Fruit fly (Drosophila melanogaster) whole organism, embryonic: ENCODE results near the gene CG14715.
A peak's percentile ranks its signal among the peaks of the same experiment; 100 is the strongest.

Experiments
- Atf6 ChIP-seq: fragments of 200-800 bp; sonication (Bioruptor generic); IDR thresholded peaks from 2 replicates; pipeline ENCODE4 v1.3.6; 2022; ENCODE audit warnings: missing biosample characterization, missing genetic modification characterization
- B-H2 ChIP-seq: fragments of 200-800 bp; sonication (Bioruptor generic); optimal IDR thresholded peaks from 2 replicates; lab custom pipeline; 2018; ENCODE audit warnings: missing biosample characterization, mild to moderate bottlenecking, missing genetic modification characterization
- C15 ChIP-seq: fragments of 200-800 bp; sonication (Bioruptor generic); IDR thresholded peaks from 3 replicates; pipeline ENCODE4 v1.3.6; 2022; ENCODE audit warnings: missing biosample characterization, missing genetic modification characterization
- CG10267 ChIP-seq: fragments of 200-800 bp; sonication (Bioruptor generic); optimal IDR thresholded peaks from 2 replicates; lab custom pipeline; 2018; ENCODE audit warnings: missing biosample characterization, mild to moderate bottlenecking, missing genetic modification characterization, moderate library complexity
- CG11723 ChIP-seq: fragments of 200-800 bp; sonication (Bioruptor generic); optimal IDR thresholded peaks from 2 replicates; lab custom pipeline; 2017; ENCODE audit warnings: missing biosample characterization, mild to moderate bottlenecking, missing genetic modification characterization
- CG12942 ChIP-seq: fragments of 200-800 bp; sonication (Bioruptor generic); optimal IDR thresholded peaks from 3 replicates; lab custom pipeline; 2016; ENCODE audit warnings: missing biosample characterization, missing genetic modification characterization
- CG1602 ChIP-seq: fragments of 200-800 bp; sonication (Bioruptor generic); optimal IDR thresholded peaks from 3 replicates; lab custom pipeline; 2016; ENCODE audit warnings: missing biosample characterization, missing genetic modification characterization
- CG16813 ChIP-seq: fragments of 200-800 bp; sonication (Bioruptor generic); IDR thresholded peaks from 3 replicates; pipeline ENCODE4 v1.3.6; 2022; ENCODE audit warnings: missing biosample characterization, missing genetic modification characterization; ENCODE audit not compliant: partially characterized antibody
- CG2202 ChIP-seq: fragments of 200-800 bp; sonication (Bioruptor generic); optimal IDR thresholded peaks from 2 replicates; lab custom pipeline; 2018; ENCODE audit warnings: missing biosample characterization, mild to moderate bottlenecking, missing genetic modification characterization
- CG2712 ChIP-seq: fragments of 200-800 bp; optimal IDR thresholded peaks from 3 replicates; lab custom pipeline; 2019; ENCODE audit warnings: missing biosample characterization, mild to moderate bottlenecking, missing genetic modification characterization, moderate library complexity
- CG30403 ChIP-seq: fragments of 200-800 bp; sonication (Bioruptor generic); optimal IDR thresholded peaks from 3 replicates; lab custom pipeline; 2016; ENCODE audit warnings: missing biosample characterization, missing genetic modification characterization
- CG3163 ChIP-seq: fragments of 200-800 bp; sonication (Bioruptor generic); optimal IDR thresholded peaks from 3 replicates; lab custom pipeline; 2016; ENCODE audit warnings: missing biosample characterization, missing genetic modification characterization
- CG33557 ChIP-seq: fragments of 200-800 bp; sonication (Bioruptor generic); optimal IDR thresholded peaks from 2 replicates; lab custom pipeline; 2019; ENCODE audit warnings: missing biosample characterization, mild to moderate bottlenecking, missing genetic modification characterization, moderate library complexity
- CG3995 ChIP-seq: fragments of 200-800 bp; sonication (Bioruptor generic); optimal IDR thresholded peaks from 3 replicates; lab custom pipeline; 2016; ENCODE audit warnings: missing biosample characterization, missing genetic modification characterization
- CG4707 ChIP-seq: fragments of 200-800 bp; sonication (Bioruptor generic); optimal IDR thresholded peaks from 2 replicates; lab custom pipeline; 2018; ENCODE audit warnings: missing biosample characterization, mild to moderate bottlenecking, missing genetic modification characterization, moderate library complexity
- CG7839 ChIP-seq: fragments of 200-800 bp; sonication (Bioruptor generic); optimal IDR thresholded peaks from 3 replicates; lab custom pipeline; 2018; ENCODE audit warnings: missing biosample characterization, mild to moderate bottlenecking, missing genetic modification characterization, moderate library complexity
- Doc2 ChIP-seq: fragments of 200-800 bp; sonication (Bioruptor generic); IDR thresholded peaks from 2 replicates; pipeline ENCODE4 v1.3.6; 2022; ENCODE audit warnings: missing biosample characterization, missing genetic modification characterization
- Elba2 ChIP-seq: fragments of 200-800 bp; sonication (Bioruptor generic); optimal IDR thresholded peaks from 3 replicates; lab custom pipeline; 2016; ENCODE audit warnings: missing biosample characterization, missing genetic modification characterization
- Ets65A ChIP-seq: fragments of 200-800 bp; sonication (Bioruptor generic); peaks from one replicate; lab custom pipeline; 2016; ENCODE audit warnings: missing biosample characterization, missing genetic modification characterization
- Jarid2 ChIP-seq: fragments of 200-800 bp; sonication (Bioruptor generic); optimal IDR thresholded peaks from 3 replicates; lab custom pipeline; 2017; ENCODE audit warnings: mild to moderate bottlenecking, missing biosample characterization, missing genetic modification reagents, missing genetic modification characterization
- Kr ChIP-seq: fragments of 200-800 bp; sonication (Bioruptor generic); optimal IDR thresholded peaks from 2 replicates; lab custom pipeline; 2017; ENCODE audit warnings: missing biosample characterization, mild to moderate bottlenecking, missing genetic modification characterization
- Lim3 ChIP-seq: fragments of 200-800 bp; sonication (Bioruptor generic); IDR thresholded peaks from 2 replicates; pipeline ENCODE4 v1.3.6; 2022; ENCODE audit warnings: missing biosample characterization, missing genetic modification characterization
- Nf-YB ChIP-seq: fragments of 200-800 bp; sonication (Bioruptor generic); optimal IDR thresholded peaks from 3 replicates; lab custom pipeline; 2019; ENCODE audit warnings: missing biosample characterization, mild to moderate bottlenecking, missing genetic modification characterization, moderate library complexity
- Oaz ChIP-seq: fragments of 200-800 bp; sonication (Bioruptor generic); IDR thresholded peaks from 2 replicates; pipeline ENCODE4 v1.3.6; 2022; ENCODE audit warnings: missing biosample characterization, missing genetic modification characterization
- Optix ChIP-seq: fragments of 200-800 bp; sonication (Bioruptor generic); IDR thresholded peaks from 3 replicates; pipeline ENCODE4 v1.3.6; 2022; ENCODE audit warnings: missing biosample characterization, missing genetic modification characterization
- Poxn ChIP-seq: fragments of 200-800 bp; sonication (Bioruptor generic); IDR thresholded peaks from 2 replicates; pipeline ENCODE4 v1.3.6; 2022; ENCODE audit warnings: missing biosample characterization, missing genetic modification characterization
- Spps ChIP-seq: fragments of 200-800 bp; sonication (Bioruptor generic); optimal IDR thresholded peaks from 2 replicates; lab custom pipeline; 2018; ENCODE audit warnings: missing biosample characterization, mild to moderate bottlenecking, missing genetic modification characterization
- Stat92E ChIP-seq, 3 experiments: fragments of >200 bp in 2 of 3; fragments of 200-800 bp in 1 of 3; sonication (Bioruptor generic) in 1 of 3; optimal IDR thresholded peaks; 2 replicates each; lab custom pipeline; 2017 to 2019; ENCODE audit warnings: missing biosample characterization in 3 of 3, missing genetic modification characterization in 3 of 3, mild to moderate bottlenecking in 1 of 3, moderate library complexity in 1 of 3
- al ChIP-seq: fragments of 200-800 bp; sonication (Bioruptor generic); IDR thresholded peaks from 2 replicates; pipeline ENCODE4 v1.3.6; 2022; ENCODE audit warnings: missing biosample characterization, missing genetic modification characterization
- ap ChIP-seq: fragments of 200-800 bp; sonication (Bioruptor generic); IDR thresholded peaks from 2 replicates; pipeline ENCODE4 v1.3.6; 2022; ENCODE audit warnings: missing biosample characterization, missing genetic modification characterization
- cad ChIP-seq: fragments of >200 bp; optimal IDR thresholded peaks from 2 replicates; lab custom pipeline; 2017; ENCODE audit warnings: missing biosample characterization, missing genetic modification characterization
- chif ChIP-seq, 2 experiments: fragments of 200-800 bp; sonication (Bioruptor generic); optimal IDR thresholded peaks; 3 replicates each; lab custom pipeline; 2016; ENCODE audit warnings: missing biosample characterization in 2 of 2, missing genetic modification characterization in 2 of 2
- dimm ChIP-seq: fragments of 200-800 bp; sonication (Bioruptor generic); IDR thresholded peaks from 2 replicates; pipeline ENCODE4 v1.3.6; 2022; ENCODE audit warnings: missing biosample characterization, missing genetic modification characterization
- dysf ChIP-seq: fragments of 200-800 bp; sonication (Bioruptor generic); IDR thresholded peaks from 3 replicates; pipeline ENCODE4 v1.3.6; 2022; ENCODE audit warnings: missing biosample characterization, missing genetic modification characterization
- ems ChIP-seq: fragments of 200-800 bp; sonication (Bioruptor generic); optimal IDR thresholded peaks from 3 replicates; lab custom pipeline; 2016; ENCODE audit warnings: missing biosample characterization, missing genetic modification characterization
- gro ChIP-seq: fragments of 200-800 bp; sonication (Bioruptor generic); optimal IDR thresholded peaks from 2 replicates; lab custom pipeline; 2016; ENCODE audit warnings: missing biosample characterization, missing genetic modification characterization
- ham ChIP-seq: fragments of 200-800 bp; sonication (Bioruptor generic); IDR thresholded peaks from 2 replicates; pipeline ENCODE4 v1.3.6; 2022; ENCODE audit warnings: missing biosample characterization, missing genetic modification characterization
- hbn ChIP-seq: fragments of 200-800 bp; sonication (Bioruptor generic); IDR thresholded peaks from 2 replicates; pipeline ENCODE4 v1.3.6; 2022; ENCODE audit warnings: missing biosample characterization, missing genetic modification characterization; ENCODE audit not compliant: partially characterized antibody
- kay ChIP-seq: fragments of 200-800 bp; sonication (Bioruptor generic); optimal IDR thresholded peaks from 2 replicates; lab custom pipeline; 2016; ENCODE audit warnings: missing biosample characterization, missing genetic modification characterization
- maf-S ChIP-seq: fragments of 200-800 bp; sonication (Bioruptor generic); optimal IDR thresholded peaks from 2 replicates; lab custom pipeline; 2016; ENCODE audit warnings: missing biosample characterization, missing genetic modification characterization
- mld ChIP-seq: fragments of 200-800 bp; sonication (Bioruptor generic); IDR thresholded peaks from 3 replicates; pipeline ENCODE4 v1.3.6; 2022; ENCODE audit warnings: missing biosample characterization, missing genetic modification characterization; ENCODE audit not compliant: partially characterized antibody
- org-1 ChIP-seq: fragments of 200-800 bp; sonication (Bioruptor generic); optimal IDR thresholded peaks from 2 replicates; lab custom pipeline; 2017; ENCODE audit warnings: missing biosample characterization, missing genetic modification characterization
- peb ChIP-seq: fragments of 200-800 bp; sonication (Bioruptor generic); IDR thresholded peaks from 2 replicates; pipeline ENCODE4 v1.3.6; 2022; ENCODE audit warnings: missing biosample characterization, missing genetic modification characterization
- pfk ChIP-seq: fragments of 200-800 bp; sonication (Bioruptor generic); optimal IDR thresholded peaks from 2 replicates; lab custom pipeline; 2018; ENCODE audit warnings: missing biosample characterization, mild to moderate bottlenecking, missing genetic modification characterization, moderate library complexity
- pita ChIP-seq: fragments of 200-800 bp; sonication (Bioruptor generic); optimal IDR thresholded peaks from 2 replicates; lab custom pipeline; 2017; ENCODE audit warnings: missing biosample characterization, mild to moderate bottlenecking, missing genetic modification characterization
- salm ChIP-seq: fragments of 200-800 bp; sonication (Bioruptor generic); optimal IDR thresholded peaks from 2 replicates; lab custom pipeline; 2018; ENCODE audit warnings: missing biosample characterization, mild to moderate bottlenecking, missing genetic modification characterization
- sens-2 ChIP-seq: fragments of 200-800 bp; sonication (Bioruptor generic); IDR thresholded peaks from 2 replicates; pipeline ENCODE4 v1.3.6; 2022; ENCODE audit warnings: missing biosample characterization, missing genetic modification characterization
- so ChIP-seq: fragments of 200-800 bp; sonication (Bioruptor generic); IDR thresholded peaks from 3 replicates; pipeline ENCODE4 v1.3.6; 2022; ENCODE audit warnings: missing biosample characterization, missing genetic modification characterization
- trh ChIP-seq: fragments of 200-800 bp; sonication (Bioruptor generic); optimal IDR thresholded peaks from 2 replicates; lab custom pipeline; 2016; ENCODE audit warnings: missing biosample characterization, missing genetic modification characterization
- vnd ChIP-seq: fragments of 200-800 bp; sonication (Bioruptor generic); IDR thresholded peaks from 3 replicates; pipeline ENCODE4 v1.3.6; 2022; ENCODE audit warnings: missing biosample characterization, missing genetic modification characterization; ENCODE audit not compliant: partially characterized antibody
- wek ChIP-seq: fragments of 200-800 bp; sonication (Bioruptor generic); optimal IDR thresholded peaks from 3 replicates; lab custom pipeline; 2018; ENCODE audit warnings: missing biosample characterization, mild to moderate bottlenecking, missing genetic modification characterization, moderate library complexity

The CG14715 gene

dm6 chr3R:11655873-11656374 is 18.1 kb upstream of the CG14715 start, which contains the start of gene CG42327 (continued):
- peak; percentile 91 for TF ChIP-seq org-1
- peak; percentile 87 for TF ChIP-seq al (GFP tag; lab: Robert Waterston, UW)
- TF ChIP-seq ap (GFP tag; lab: Robert Waterston, UW), result peak; percentile 93
- peak; percentile 89 for TF ChIP-seq CG3163 (GFP tag; lab: Kevin White, UChicago)
- peak; percentile 85 for TF ChIP-seq CG12942 (GFP tag; lab: Kevin White, UChicago)
- TF ChIP-seq hbn (GFP tag; lab: Robert Waterston, UW), result no peak
- peak; percentile 91 for TF ChIP-seq Atf6 (GFP tag; lab: Robert Waterston, UW)
- peak; percentile 90 for TF ChIP-seq CG10267
- TF ChIP-seq dimm (GFP tag; lab: Robert Waterston, UW), result peak; percentile 77
- peak; percentile 51 for TF ChIP-seq Elba2 (GFP tag; lab: Kevin White, UChicago)
- TF ChIP-seq salm, result peak; percentile 94
- TF ChIP-seq B-H2 (GFP tag; lab: Kevin White, UChicago), result peak; percentile 32
- TF ChIP-seq Nf-YB, result peak; percentile 80
- TF ChIP-seq kay, result peak; percentile 82
- peak; percentile 93 for TF ChIP-seq peb (GFP tag; lab: Robert Waterston, UW)
- peak; percentile 92 for TF ChIP-seq CG1602 (GFP tag; lab: Kevin White, UChicago)
- TF ChIP-seq CG16813 (GFP tag; lab: Robert Waterston, UW), result 0 out of 3 replicates have a peak, but pooled peaks have one; percentile 23
- peak in 1 of 3 experiments; percentile 77 for TF ChIP-seq Stat92E (GFP tag; optimal IDR thresholded peaks at IDR 0.05; lab: Kevin White, UChicago)
- no peak for TF ChIP-seq mld
- peak; percentile 87 for TF ChIP-seq Lim3
- peak; percentile 89 for TF ChIP-seq Ets65A (GFP tag; lab: Kevin White, UChicago)
- TF ChIP-seq pita, result no peak
- TF ChIP-seq CG33557 (GFP tag; lab: Kevin White, UChicago), result peak; percentile 73
- peak; percentile 54 for TF ChIP-seq maf-S (GFP tag; lab: Kevin White, UChicago)
- peak; percentile 73 to 89 for TF ChIP-seq chif (GFP tag; optimal IDR thresholded peaks at IDR 0.05; lab: Kevin White, UChicago)
- peak; percentile 90 for TF ChIP-seq sens-2
- TF ChIP-seq pfk, result no peak
- peak; percentile 85 for TF ChIP-seq ems (GFP tag; lab: Kevin White, UChicago)
- peak; percentile 98 for TF ChIP-seq CG2712 (tag; lab: Kevin White, UChicago)
- peak; percentile 79 for TF ChIP-seq trh (GFP tag; lab: Kevin White, UChicago)
- peak; percentile 93 for TF ChIP-seq CG2202 (tag; lab: Kevin White, UChicago)
- peak; percentile 93 for TF ChIP-seq CG7839 (tag; lab: Kevin White, UChicago)
- TF ChIP-seq CG3995 (GFP tag; lab: Kevin White, UChicago), result no peak
- TF ChIP-seq Jarid2, result peak; percentile 89
- TF ChIP-seq CG11723 (GFP tag; lab: Kevin White, UChicago), result peak; percentile 86
- 0 out of 2 replicates have a peak, but pooled peaks have one; percentile 29 for TF ChIP-seq Poxn
- peak; percentile 100 for TF ChIP-seq CG4707 (GFP tag; lab: Kevin White, UChicago)
- TF ChIP-seq dysf (GFP tag; lab: Robert Waterston, UW), result peak; percentile 94
- peak; percentile 60 for TF ChIP-seq wek
- peak; percentile 4 for TF ChIP-seq Kr (GFP tag; lab: Kevin White, UChicago)
- peak; percentile 85 for TF ChIP-seq Doc2
- 0 out of 2 replicates have a peak, but pooled peaks have one; percentile 54 for TF ChIP-seq ham (GFP tag; lab: Robert Waterston, UW)
- TF ChIP-seq Optix (GFP tag; lab: Robert Waterston, UW), result peak; percentile 96
- TF ChIP-seq cad (GFP tag; lab: Kevin White, UChicago), result no peak
- peak; percentile 94 for TF ChIP-seq Spps (tag; lab: Kevin White, UChicago)
- TF ChIP-seq CG30403, result peak; percentile 94
- TF ChIP-seq so (GFP tag; lab: Robert Waterston, UW), result peak; percentile 95
- TF ChIP-seq Oaz (GFP tag; lab: Robert Waterston, UW), result peak; percentile 86
- TF ChIP-seq gro (GFP tag; lab: Kevin White, UChicago), result peak; percentile 69
- TF ChIP-seq vnd (GFP tag; lab: Robert Waterston, UW), result no peak
- peak; percentile 86; the same call in 2 of the 3 replicates for TF ChIP-seq C15 (GFP tag; lab: Robert Waterston, UW)
